In the genomic region with DNA sequence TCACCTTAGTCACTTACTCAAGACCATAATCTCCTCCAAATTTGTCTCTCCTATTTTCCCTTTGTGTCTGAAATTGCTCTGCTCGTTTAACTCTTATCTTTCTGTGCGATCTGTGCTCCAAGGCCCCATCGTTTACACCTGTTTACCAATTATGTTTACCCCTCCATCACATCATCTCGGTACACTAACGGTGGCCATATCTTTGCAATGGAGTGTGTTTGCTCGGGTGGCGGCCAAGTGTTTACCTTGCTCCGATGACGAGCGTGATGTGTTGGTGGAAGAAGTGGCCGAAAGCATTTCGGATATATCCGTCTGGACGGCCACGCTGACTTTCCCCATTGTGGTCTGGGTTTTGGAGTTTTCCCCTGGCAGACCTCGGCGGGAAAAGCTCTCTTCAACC, we compare ENCODE assay signal across 2 fruit fly cellular contexts.
TF ChIP-seq lines count a peak whose summit lies in the region.

No protein-coding gene starts in this region.

TF ChIP-seq in whole organism, embryonic, 481 proteins besides CTCF, POLR2A, EP300 and RAD21 (continued from another document and continues in another):
- TF ChIP-seq Usf (GFP tag; optimal IDR thresholded peaks at IDR 0.05; lab: Kevin White, UChicago) = no peak
- peak; percentile 52; the same call in 1 of the 3 replicates for TF ChIP-seq ken (GFP tag; IDR thresholded peaks at IDR 0.05; lab: Robert Waterston, UW)
- peak; percentile 74 for TF ChIP-seq nerfin-1 (tag; optimal IDR thresholded peaks at IDR 0.05; lab: Kevin White, UChicago)
- no peak for TF ChIP-seq lbe (GFP tag; optimal IDR thresholded peaks at IDR 0.05; lab: Kevin White, UChicago)
- no peak for TF ChIP-seq CG11696 (GFP tag; IDR thresholded peaks at IDR 0.05; lab: Robert Waterston, UW)
- TF ChIP-seq tll (GFP tag; optimal IDR thresholded peaks at IDR 0.05; lab: Kevin White, UChicago) = no peak
- TF ChIP-seq hbn (GFP tag; IDR thresholded peaks at IDR 0.05; lab: Robert Waterston, UW; ENCODE audit: partially characterized antibody) = no peak
- 0 out of 2 replicates have a peak, but pooled peaks have one; percentile 9 for TF ChIP-seq lmd (GFP tag; IDR thresholded peaks at IDR 0.05; lab: Robert Waterston, UW)
- TF ChIP-seq CG18011 (GFP tag; optimal IDR thresholded peaks at IDR 0.05; lab: Kevin White, UChicago) = no peak
- no peak for TF ChIP-seq fd102C (GFP tag; optimal IDR thresholded peaks at IDR 0.05; lab: Kevin White, UChicago)
- TF ChIP-seq CG7928 (GFP tag; optimal IDR thresholded peaks at IDR 0.05; lab: Kevin White, UChicago) = no peak
- peak; percentile 63 for TF ChIP-seq Vsx1 (GFP tag; optimal IDR thresholded peaks at IDR 0.05; lab: Kevin White, UChicago)
- no peak for TF ChIP-seq al (GFP tag; IDR thresholded peaks at IDR 0.05; lab: Robert Waterston, UW)
- TF ChIP-seq inv (GFP tag; IDR thresholded peaks at IDR 0.05; lab: Robert Waterston, UW; ENCODE audit: partially characterized antibody) = no peak
- peak; percentile 27 for TF ChIP-seq pb (GFP tag; optimal IDR thresholded peaks at IDR 0.05; lab: Kevin White, UChicago)
- no peak for TF ChIP-seq CG6791 (GFP tag; IDR thresholded peaks at IDR 0.05; lab: Robert Waterston, UW; ENCODE audit: partially characterized antibody)
- TF ChIP-seq CG8089 (GFP tag; optimal IDR thresholded peaks at IDR 0.05; lab: Kevin White, UChicago) = peak; percentile 33
- TF ChIP-seq H2.0 (GFP tag; IDR thresholded peaks at IDR 0.05; lab: Robert Waterston, UW) = no peak
- no peak; the same call in 1 of the 2 replicates for TF ChIP-seq CG1024 (GFP tag; IDR thresholded peaks at IDR 0.05; lab: Robert Waterston, UW)
- no peak for TF ChIP-seq Jarid2 (GFP tag; optimal IDR thresholded peaks at IDR 0.05; lab: Kevin White, UChicago)
- TF ChIP-seq CG6854 (GFP tag; optimal IDR thresholded peaks at IDR 0.05; lab: Kevin White, UChicago) = peak; percentile 58
- no peak for TF ChIP-seq nmo (GFP tag; optimal IDR thresholded peaks at IDR 0.05; lab: Kevin White, UChicago)
- TF ChIP-seq bigmax (GFP tag; optimal IDR thresholded peaks at IDR 0.05; lab: Kevin White, UChicago) = peak; percentile 57
- no peak for TF ChIP-seq yki (optimal IDR thresholded peaks at IDR 0.05; lab: Kevin White, UChicago)
- TF ChIP-seq Neu2 (GFP tag; optimal IDR thresholded peaks at IDR 0.05; lab: Kevin White, UChicago; ENCODE audit: borderline replicate concordance) = no peak
- no peak for TF ChIP-seq CG31224 (GFP tag; IDR thresholded peaks at IDR 0.05; lab: Robert Waterston, UW)
- TF ChIP-seq schlank (tag; optimal IDR thresholded peaks at IDR 0.05; lab: Kevin White, UChicago) = peak; percentile 77
- no peak for TF ChIP-seq CG11093 (GFP tag; IDR thresholded peaks at IDR 0.05; lab: Robert Waterston, UW)
- no peak for TF ChIP-seq CG42726 (GFP tag; IDR thresholded peaks at IDR 0.05; lab: Robert Waterston, UW; ENCODE audit: partially characterized antibody)
- TF ChIP-seq sob (GFP tag; IDR thresholded peaks at IDR 0.05; lab: Robert Waterston, UW) = no peak
- no peak for TF ChIP-seq CG14050 (GFP tag; IDR thresholded peaks at IDR 0.05; lab: Robert Waterston, UW)
- no peak for TF ChIP-seq CG13287 (GFP tag; IDR thresholded peaks at IDR 0.05; lab: Robert Waterston, UW; ENCODE audit: partially characterized antibody)
- no peak for TF ChIP-seq CG33213 (GFP tag; optimal IDR thresholded peaks at IDR 0.05; lab: Kevin White, UChicago)
- peak; percentile 63 for TF ChIP-seq gcm (GFP tag; optimal IDR thresholded peaks at IDR 0.05; lab: Kevin White, UChicago)
- TF ChIP-seq ftz-f1 (GFP tag; optimal IDR thresholded peaks at IDR 0.05; lab: Kevin White, UChicago) = no peak
- no peak for TF ChIP-seq CG32772 (GFP tag; IDR thresholded peaks at IDR 0.05; lab: Robert Waterston, UW)
- TF ChIP-seq Myb (GFP tag; optimal IDR thresholded peaks at IDR 0.05; lab: Kevin White, UChicago) = no peak
- peak; percentile 84 for TF ChIP-seq CG15601 (tag; optimal IDR thresholded peaks at IDR 0.05; lab: Kevin White, UChicago)
- TF ChIP-seq twi (tag; optimal IDR thresholded peaks at IDR 0.05; lab: Kevin White, UChicago) = no peak
- TF ChIP-seq Nf-YA (GFP tag; IDR thresholded peaks at IDR 0.05; lab: Robert Waterston, UW) = peak; percentile 64
- peak; percentile 40 for TF ChIP-seq CG10274 (GFP tag; optimal IDR thresholded peaks at IDR 0.05; lab: Kevin White, UChicago)
- no peak for TF ChIP-seq CG43689 (GFP tag; IDR thresholded peaks at IDR 0.05; lab: Robert Waterston, UW)
- no peak for TF ChIP-seq hth (optimal IDR thresholded peaks at IDR 0.05; lab: Kevin White, UChicago)
- TF ChIP-seq Doc2 (GFP tag; IDR thresholded peaks at IDR 0.05; lab: Robert Waterston, UW) = no peak
- no peak for TF ChIP-seq stwl (tag; optimal IDR thresholded peaks at IDR 0.05; lab: Kevin White, UChicago)
- TF ChIP-seq pan (optimal IDR thresholded peaks at IDR 0.05; lab: Kevin White, UChicago) = no peak
- peak in 1 of 2 experiments; percentile 37 for TF ChIP-seq pan (GFP tag; optimal IDR thresholded peaks at IDR 0.05 in 1 of 2, IDR thresholded peaks at IDR 0.05 in 1 of 2)
- TF ChIP-seq tin (GFP tag; optimal IDR thresholded peaks at IDR 0.05; lab: Kevin White, UChicago) = no peak
- TF ChIP-seq CkIIα-i1 (GFP tag; IDR thresholded peaks at IDR 0.05; lab: Robert Waterston, UW) = no peak
- TF ChIP-seq vvl (GFP tag; IDR thresholded peaks at IDR 0.05; lab: Robert Waterston, UW) = peak; percentile 66
- TF ChIP-seq sim (GFP tag; IDR thresholded peaks at IDR 0.05; lab: Robert Waterston, UW) = 0 out of 2 replicates have a peak, but pooled peaks have one; percentile 9
- no peak for TF ChIP-seq crc (GFP tag; optimal IDR thresholded peaks at IDR 0.05; lab: Kevin White, UChicago)
- TF ChIP-seq Camta (GFP tag; optimal IDR thresholded peaks at IDR 0.05; lab: Kevin White, UChicago) = no peak
- TF ChIP-seq so (GFP tag; IDR thresholded peaks at IDR 0.05; lab: Robert Waterston, UW) = peak; percentile 71; the same call in 1 of the 3 replicates
- peak; percentile 28 for TF ChIP-seq shn (GFP tag; optimal IDR thresholded peaks at IDR 0.05; lab: Kevin White, UChicago)
- no peak for TF ChIP-seq Dad (GFP tag; optimal IDR thresholded peaks at IDR 0.05; lab: Kevin White, UChicago)
- TF ChIP-seq CG16863 (GFP tag; optimal IDR thresholded peaks at IDR 0.05; lab: Kevin White, UChicago) = peak; percentile 8
- no peak for TF ChIP-seq Bdp1 (GFP tag; optimal IDR thresholded peaks at IDR 0.05; lab: Kevin White, UChicago)
- no peak for TF ChIP-seq CG8944 (GFP tag; optimal IDR thresholded peaks at IDR 0.05; lab: Kevin White, UChicago)
- no peak for TF ChIP-seq CG9215 (GFP tag; IDR thresholded peaks at IDR 0.05; lab: Robert Waterston, UW)
- peak; percentile 44 for TF ChIP-seq Deaf1 (tag; optimal IDR thresholded peaks at IDR 0.05; lab: Kevin White, UChicago)
- no peak for TF ChIP-seq CG7357 (GFP tag; IDR thresholded peaks at IDR 0.05; lab: Robert Waterston, UW)
- TF ChIP-seq abd-A (tag; optimal IDR thresholded peaks at IDR 0.05; lab: Kevin White, UChicago) = no peak
- peak; percentile 26 for TF ChIP-seq tup (GFP tag; optimal IDR thresholded peaks at IDR 0.05; lab: Kevin White, UChicago)

TF ChIP-seq in whole organism, prepupa, 60 proteins besides CTCF, POLR2A, EP300 and RAD21 (continued from another document):
- no peak for TF ChIP-seq Gug (GFP tag; IDR thresholded peaks at IDR 0.05; lab: Robert Waterston, UW)
- TF ChIP-seq Blimp-1 (GFP tag; optimal IDR thresholded peaks at IDR 0.05; lab: Kevin White, UChicago) = peak; percentile 26
- TF ChIP-seq CG8319 (GFP tag; optimal IDR thresholded peaks at IDR 0.05; lab: Kevin White, UChicago) = no peak
- TF ChIP-seq pdm3 (GFP tag; optimal IDR thresholded peaks at IDR 0.05; lab: Kevin White, UChicago) = no peak
- TF ChIP-seq CG8632 (GFP tag; optimal IDR thresholded peaks at IDR 0.05; lab: Kevin White, UChicago) = peak; percentile 29
- TF ChIP-seq CG16779 (tag; optimal IDR thresholded peaks at IDR 0.05; lab: Kevin White, UChicago) = no peak
- TF ChIP-seq lz (GFP tag; optimal IDR thresholded peaks at IDR 0.05; lab: Kevin White, UChicago) = no peak
- no peak for TF ChIP-seq Eip93F (GFP tag; optimal IDR thresholded peaks at IDR 0.05; lab: Kevin White, UChicago)
- peak; percentile 12 for TF ChIP-seq acj6 (GFP tag; optimal IDR thresholded peaks at IDR 0.05; lab: Kevin White, UChicago)
